Worm (Caenorhabditis elegans) whole organism, mixed stage, embryonic: ENCODE measurements around the gene D2089.3.

ENCODE experiments used
- M03D4.4 ChIP-seq: sonication (generic microtip); optimal IDR thresholded peaks from 2 replicates; lab custom pipeline; 2017; ENCODE audit warnings: mild to moderate bottlenecking, missing genetic modification characterization, missing compliant biosample characterization
- ces-1 ChIP-seq: fragments of 150-350 bp; optimal IDR thresholded peaks from 2 replicates; lab custom pipeline; 2014; ENCODE audit warnings: missing biosample characterization, missing genetic modification reagents, missing genetic modification characterization
- drap-1 ChIP-seq: fragments of 200-800 bp; sonication (Bioruptor generic); optimal IDR thresholded peaks from 3 replicates; lab custom pipeline; 2018; ENCODE audit warnings: mild to moderate bottlenecking, missing genetic modification characterization, missing compliant biosample characterization
- lsy-2 ChIP-seq: fragments of 150-350 bp; optimal IDR thresholded peaks from 2 replicates; lab custom pipeline; 2014; ENCODE audit warnings: missing biosample characterization, missing genetic modification characterization
- mls-2 ChIP-seq: sonication (generic microtip); optimal IDR thresholded peaks from 2 replicates; lab custom pipeline; 2016; ENCODE audit warnings: mild to moderate bottlenecking, missing genetic modification characterization, moderate library complexity, missing compliant biosample characterization
- nhr-12 ChIP-seq: fragments of 150-350 bp; optimal IDR thresholded peaks from 2 replicates; lab custom pipeline; 2014; ENCODE audit warnings: missing biosample characterization, missing genetic modification characterization
- nhr-237 ChIP-seq: fragments of 150-350 bp; optimal IDR thresholded peaks from 2 replicates; lab custom pipeline; 2014; ENCODE audit warnings: missing biosample characterization, missing genetic modification characterization
- pha-4 ChIP-seq: fragments of 150-350 bp; optimal IDR thresholded peaks from 2 replicates; lab custom pipeline; 2018; ENCODE audit warnings: missing biosample characterization, missing genetic modification reagents, missing genetic modification characterization
- sptf-1 ChIP-seq: sonication (generic microtip); optimal IDR thresholded peaks from 2 replicates; lab custom pipeline; 2017; ENCODE audit warnings: mild to moderate bottlenecking, missing genetic modification characterization, moderate library complexity, missing compliant biosample characterization
- unc-39 ChIP-seq: fragments of 150-350 bp; optimal IDR thresholded peaks from 2 replicates; lab custom pipeline; 2014; ENCODE audit warnings: missing biosample characterization, missing genetic modification characterization
- unc-62 ChIP-seq: fragments of 150-350 bp; optimal IDR thresholded peaks from 2 replicates; lab custom pipeline; 2014; ENCODE audit warnings: missing biosample characterization, missing genetic modification reagents, missing genetic modification characterization

ce11 chrII:10705347-10705996 is 40.5 kb upstream of the D2089.3 start:
- TF ChIP-seq unc-62 (GFP tag; lab: Kevin White, UChicago) (no peak), sptf-1 (tag; lab: Kevin White, UChicago) (no peak), nhr-12 (tag; lab: Kevin White, UChicago) (no peak), lsy-2 (tag; lab: Kevin White, UChicago) (no peak), unc-39 (no peak), nhr-237 (tag; lab: Kevin White, UChicago) (no peak), drap-1 (GFP tag; lab: Kevin White, UChicago) (no peak), ces-1 (GFP tag; lab: Kevin White, UChicago) (no peak), pha-4 (tag; lab: Kevin White, UChicago) (no peak), mls-2 (tag; lab: Kevin White, UChicago) (no peak), M03D4.4 (tag; lab: Kevin White, UChicago) (no peak)
